Worm (Caenorhabditis elegans) whole organism, L1 larva: ENCODE data around the gene ZK177.11.

Source experiments
- C04F5.9 ChIP-seq: sonication (generic microtip); optimal IDR thresholded peaks from 2 replicates; lab custom pipeline; 2016; ENCODE audit warnings: missing genetic modification characterization, missing compliant biosample characterization
- C16A3.4 ChIP-seq: fragments of 150-350 bp; optimal IDR thresholded peaks from 2 replicates; lab custom pipeline; 2014; ENCODE audit warnings: missing biosample characterization, missing genetic modification characterization
- F16B12.6 ChIP-seq: fragments of 150-350 bp; optimal IDR thresholded peaks from 2 replicates; lab custom pipeline; 2014; ENCODE audit warnings: missing biosample characterization, missing genetic modification characterization
- alr-1 ChIP-seq: fragments of 200-800 bp; sonication (Bioruptor generic); optimal IDR thresholded peaks from 2 replicates; lab custom pipeline; 2018; ENCODE audit warnings: borderline replicate concordance, mild to moderate bottlenecking, missing genetic modification characterization, missing compliant biosample characterization
- aly-2 ChIP-seq: fragments of 150-350 bp; optimal IDR thresholded peaks from 2 replicates; lab custom pipeline; 2014; ENCODE audit warnings: missing biosample characterization, missing genetic modification characterization
- ama-1 ChIP-seq: fragments of 150-350 bp; optimal IDR thresholded peaks from 2 replicates; lab custom pipeline; 2014
- blmp-1 ChIP-seq: fragments of 150-350 bp; optimal IDR thresholded peaks from 2 replicates; lab custom pipeline; 2014; ENCODE audit warnings: missing biosample characterization, missing genetic modification characterization
- ceh-82 ChIP-seq, 3 experiments: fragments of 150-350 bp in 1 of 3; sonication (generic microtip) in 2 of 3; optimal IDR thresholded peaks; 2 replicates each; lab custom pipeline; 2014 to 2017; ENCODE audit warnings: missing biosample characterization in 3 of 3, missing genetic modification characterization in 3 of 3
- efl-1 ChIP-seq, 4 experiments: fragments of 150-350 bp; optimal IDR thresholded peaks in 3 of 4; peaks in 1 of 4; 1 replicate in 1 of 4; 2 replicates in 3 of 4; lab custom pipeline; 2014; ENCODE audit warnings: missing biosample characterization in 2 of 4, missing genetic modification characterization in 2 of 4, missing genetic modification reagents in 2 of 4
- egl-13 ChIP-seq: sonication (generic microtip); optimal IDR thresholded peaks from 2 replicates; lab custom pipeline; 2016; ENCODE audit warnings: missing genotype, missing genetic modification reagents, missing genetic modification characterization, missing compliant biosample characterization
- elt-2 ChIP-seq: sonication (generic microtip); optimal IDR thresholded peaks from 2 replicates; lab custom pipeline; 2016; ENCODE audit warnings: missing genetic modification characterization, mild to moderate bottlenecking, inconsistent platforms, missing compliant biosample characterization, missing genetic modification reagents
- elt-3 ChIP-seq, 6 experiments: fragments of 150-350 bp in 1 of 6; sonication (generic microtip); optimal IDR thresholded peaks; 2 replicates each; lab custom pipeline; 2017 to 2018; ENCODE audit warnings: missing biosample characterization in 6 of 6, missing genetic modification characterization in 6 of 6, inconsistent platforms in 1 of 6
- ets-5 ChIP-seq: fragments of 200-800 bp; sonication (Bioruptor generic); IDR thresholded peaks from 2 replicates; pipeline ENCODE4 v1.3.6; 2022; ENCODE audit warnings: missing genetic modification characterization, missing compliant biosample characterization
- fkh-4 ChIP-seq: sonication (generic microtip); optimal IDR thresholded peaks from 2 replicates; lab custom pipeline; 2016; ENCODE audit warnings: missing compliant biosample characterization, missing genetic modification characterization, borderline replicate concordance
- grh-1 ChIP-seq: fragments of 200-800 bp; sonication (Bioruptor generic); IDR thresholded peaks from 2 replicates; pipeline ENCODE4 v1.3.6; 2022; ENCODE audit warnings: missing genetic modification reagents, missing genetic modification characterization, missing compliant biosample characterization
- hpl-2 ChIP-seq: fragments of 150-350 bp; optimal IDR thresholded peaks from 2 replicates; lab custom pipeline; 2014; ENCODE audit warnings: missing biosample characterization, missing genetic modification reagents, missing genetic modification characterization
- isw-1 ChIP-seq: fragments of 200-800 bp; sonication (Bioruptor generic); IDR thresholded peaks from 2 replicates; pipeline ENCODE4 v1.3.6; 2022; ENCODE audit warnings: missing genetic modification characterization, missing compliant biosample characterization
- lin-14 ChIP-seq: fragments of 200-800 bp; sonication (Bioruptor generic); optimal IDR thresholded peaks from 2 replicates; lab custom pipeline; 2018; ENCODE audit warnings: mild to moderate bottlenecking, missing genetic modification characterization, moderate library complexity, missing compliant biosample characterization
- lin-35 ChIP-seq, 2 experiments: fragments of 150-350 bp; optimal IDR thresholded peaks; 2 replicates each; lab custom pipeline; 2014; ENCODE audit warnings: missing biosample characterization in 2 of 2, missing genetic modification characterization in 2 of 2, missing genetic modification reagents in 2 of 2
- lin-39 ChIP-seq: fragments of 150-350 bp; optimal IDR thresholded peaks from 2 replicates; lab custom pipeline; 2014; ENCODE audit warnings: missing biosample characterization, missing genetic modification reagents, missing genetic modification characterization
- lir-3 ChIP-seq: sonication (generic microtip); optimal IDR thresholded peaks from 2 replicates; lab custom pipeline; 2016; ENCODE audit warnings: mild to moderate bottlenecking, missing genetic modification characterization, moderate library complexity, missing compliant biosample characterization; ENCODE audit not compliant: poor library complexity
- lsy-2 ChIP-seq, 2 experiments: fragments of 150-350 bp; optimal IDR thresholded peaks; 2 replicates each; lab custom pipeline; 2014; ENCODE audit warnings: missing biosample characterization in 2 of 2, missing genetic modification characterization in 2 of 2
- mab-9 ChIP-seq: fragments of 200-800 bp; sonication (Bioruptor generic); IDR thresholded peaks from 2 replicates; pipeline ENCODE4 v1.3.6; 2022; ENCODE audit warnings: missing genetic modification reagents, missing genetic modification characterization, missing compliant biosample characterization
- mef-2 ChIP-seq: fragments of 150-350 bp; optimal IDR thresholded peaks from 2 replicates; lab custom pipeline; 2014; ENCODE audit warnings: missing biosample characterization, missing genetic modification characterization
- mep-1 ChIP-seq: fragments of 150-350 bp; optimal IDR thresholded peaks from 2 replicates; lab custom pipeline; 2014; ENCODE audit warnings: missing biosample characterization, missing genetic modification characterization
- nhr-20 ChIP-seq: sonication (generic microtip); optimal IDR thresholded peaks from 2 replicates; lab custom pipeline; 2016; ENCODE audit warnings: mild to moderate bottlenecking, missing genetic modification characterization, missing compliant biosample characterization
- nhr-47 ChIP-seq: sonication (generic microtip); optimal IDR thresholded peaks from 2 replicates; lab custom pipeline; 2016; ENCODE audit warnings: mild to moderate bottlenecking, missing genetic modification characterization, moderate library complexity, missing compliant biosample characterization
- nhr-90 ChIP-seq: sonication (generic microtip); optimal IDR thresholded peaks from 2 replicates; lab custom pipeline; 2016; ENCODE audit warnings: mild to moderate bottlenecking, missing genetic modification characterization, missing compliant biosample characterization; ENCODE audit not compliant: poor library complexity
- pax-3 ChIP-seq: fragments of 200-800 bp; sonication (Bioruptor generic); optimal IDR thresholded peaks from 2 replicates; lab custom pipeline; 2018; ENCODE audit warnings: mild to moderate bottlenecking, missing genetic modification characterization, moderate library complexity, missing compliant biosample characterization
- pqm-1 ChIP-seq: sonication (generic microtip); optimal IDR thresholded peaks from 3 replicates; lab custom pipeline; 2017; ENCODE audit warnings: missing biosample characterization, missing genetic modification characterization
- skn-1 ChIP-seq: fragments of 150-350 bp; optimal IDR thresholded peaks from 2 replicates; lab custom pipeline; 2014; ENCODE audit warnings: missing biosample characterization, missing genetic modification characterization
- snpc-4 ChIP-seq: fragments of 150-350 bp; optimal IDR thresholded peaks from 2 replicates; lab custom pipeline; 2014; ENCODE audit warnings: missing biosample characterization, missing genetic modification characterization
- sox-4 ChIP-seq: sonication (generic microtip); optimal IDR thresholded peaks from 2 replicates; lab custom pipeline; 2016; ENCODE audit warnings: missing genetic modification characterization, missing compliant biosample characterization
- swsn-7 ChIP-seq: sonication (generic microtip); optimal IDR thresholded peaks from 2 replicates; lab custom pipeline; 2016; ENCODE audit warnings: missing genetic modification characterization, missing compliant biosample characterization
- tbx-2 ChIP-seq: sonication (generic microtip); optimal IDR thresholded peaks from 2 replicates; lab custom pipeline; 2016; ENCODE audit warnings: missing genetic modification characterization, missing compliant biosample characterization
- tlp-1 ChIP-seq: fragments of 150-350 bp; optimal IDR thresholded peaks from 2 replicates; lab custom pipeline; 2014; ENCODE audit warnings: missing biosample characterization, missing genetic modification characterization
- unc-130 ChIP-seq: fragments of 150-350 bp; optimal IDR thresholded peaks from 2 replicates; lab custom pipeline; 2017; ENCODE audit warnings: missing biosample characterization, missing genetic modification characterization, inconsistent platforms
- unc-98 ChIP-seq: fragments of 200-800 bp; sonication (Bioruptor generic); IDR thresholded peaks from 2 replicates; pipeline ENCODE4 v1.3.6; 2022; ENCODE audit warnings: missing genetic modification characterization, missing compliant biosample characterization
- zag-1 ChIP-seq: fragments of 150-350 bp; optimal IDR thresholded peaks from 2 replicates; lab custom pipeline; 2014; ENCODE audit warnings: missing biosample characterization, missing genetic modification characterization
- ztf-4 ChIP-seq: fragments of 150-350 bp; optimal IDR thresholded peaks from 2 replicates; lab custom pipeline; 2014; ENCODE audit warnings: missing biosample characterization, missing genetic modification characterization

The ZK177.11 gene

ce11 chrII:5514846-5515245 is 7.9 kb upstream of the ZK177.11 start, which contains the start of gene sahd-1:
Gene sahd-1 (minus strand): TSS chrII:5514945.
- TF ChIP-seq elt-2 (tag; lab: Kevin White, UChicago) = peak; percentile 53
- TF ChIP-seq ets-5 = no peak
- TF ChIP-seq, all 84 proteins: peak for 1

DNA sequence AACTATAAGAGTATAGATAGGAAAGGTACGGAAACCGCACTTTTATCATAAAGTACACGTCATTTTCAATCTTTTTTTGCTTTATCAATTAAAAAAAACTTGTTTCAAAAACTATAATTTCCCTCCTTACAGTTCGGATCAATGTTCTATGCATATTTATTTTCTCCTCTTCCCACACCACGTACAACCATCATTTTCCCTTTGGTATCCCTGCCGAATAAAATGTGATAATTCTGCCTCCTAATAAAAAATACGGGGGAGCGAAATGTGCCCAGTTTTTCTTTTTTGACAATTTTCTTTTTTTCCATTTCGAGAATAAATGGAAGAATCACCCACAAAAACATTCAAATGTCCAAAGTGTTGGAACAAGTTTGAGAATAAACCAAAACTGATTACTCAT is 7.2 kb upstream of the ZK177.11 start, which contains the start of gene ZK177.3:
TSS of gene ZK177.3 (plus strand) at position 301 of the 400 bp plus-strand sequence.
- TF ChIP-seq unc-130 (no peak), efl-1 (optimal IDR thresholded peaks at IDR 0.05; lab: Kevin White, UChicago) (no peak), efl-1 (GFP tag; optimal IDR thresholded peaks at IDR 0.05 in 1 of 2; lab: Kevin White, UChicago) (peak in 1 of 2 experiments; percentile 47), elt-3 (tag; optimal IDR thresholded peaks at IDR 0.05; lab: Kevin White, UChicago) (no peak), sox-4 (tag; lab: Kevin White, UChicago) (no peak), ceh-82 (tag; optimal IDR thresholded peaks at IDR 0.05; lab: Kevin White, UChicago) (no peak), hpl-2 (GFP tag; lab: Kevin White, UChicago) (no peak), aly-2 (tag; lab: Kevin White, UChicago) (no peak), C16A3.4 (tag; lab: Kevin White, UChicago) (no peak), lin-39 (tag; lab: Kevin White, UChicago) (no peak), egl-13 (tag; lab: Kevin White, UChicago) (no peak), mef-2 (tag; lab: Kevin White, UChicago) (no peak), ztf-4 (no peak), elt-2 (tag; lab: Kevin White, UChicago) (peak; percentile 34), alr-1 (no peak)

- TF ChIP-seq alr-1 = no peak
- TF ChIP-seq mef-2 (tag; lab: Kevin White, UChicago) = no peak
- no peak for TF ChIP-seq isw-1 (GFP tag; lab: Robert Waterston, UW)
- TF ChIP-seq swsn-7 (tag; lab: Kevin White, UChicago) = no peak
- TF ChIP-seq mab-9 (GFP tag; lab: Robert Waterston, UW) = no peak
- TF ChIP-seq nhr-90 (tag; lab: Kevin White, UChicago) = no peak
- TF ChIP-seq nhr-20 (tag; lab: Kevin White, UChicago) = no peak
- no peak for TF ChIP-seq ama-1 (lab: Kevin White, UChicago)
- no peak for TF ChIP-seq pqm-1 (tag; lab: Kevin White, UChicago)
These were observed 5.1 kb upstream of the ZK177.11 start, which contains the start of gene ZK177.9 for ce11 chrII:5517643-5518042. Gene ZK177.9 (minus strand): TSS chrII:5517743.

ce11 chrII:5518055-5518454 is 4.7 kb upstream of the ZK177.11 start:
- TF ChIP-seq elt-2 (tag; lab: Kevin White, UChicago) (no peak), snpc-4 (tag; lab: Kevin White, UChicago) (no peak), skn-1 (tag; lab: Kevin White, UChicago) (no peak), unc-98 (no peak), ama-1 (lab: Kevin White, UChicago) (no peak), fkh-4 (tag; lab: Kevin White, UChicago) (no peak), nhr-47 (no peak), mef-2 (tag; lab: Kevin White, UChicago) (no peak), mep-1 (tag; lab: Kevin White, UChicago) (no peak), F16B12.6 (tag; lab: Kevin White, UChicago) (no peak), blmp-1 (tag; lab: Kevin White, UChicago) (no peak), grh-1 (GFP tag; lab: Robert Waterston, UW) (no peak), nhr-20 (tag; lab: Kevin White, UChicago) (no peak), egl-13 (tag; lab: Kevin White, UChicago) (no peak), elt-3 (tag; optimal IDR thresholded peaks at IDR 0.05; lab: Kevin White, UChicago) (no peak), lir-3 (no peak), lin-39 (tag; lab: Kevin White, UChicago) (no peak), lin-35 (GFP tag; optimal IDR thresholded peaks at IDR 0.05; lab: Kevin White, UChicago) (no peak)

- TF ChIP-seq lsy-2 (tag; optimal IDR thresholded peaks at IDR 0.05; lab: Kevin White, UChicago) = no peak
- no peak for TF ChIP-seq C04F5.9 (tag; lab: Kevin White, UChicago)
- TF ChIP-seq unc-98 = no peak
- TF ChIP-seq lin-14 (GFP tag; lab: Kevin White, UChicago) = no peak
- no peak for TF ChIP-seq pax-3
- no peak for TF ChIP-seq tbx-2 (tag; lab: Kevin White, UChicago)
- TF ChIP-seq zag-1 (tag; lab: Kevin White, UChicago) = no peak
- no peak for TF ChIP-seq tlp-1 (tag; lab: Kevin White, UChicago)
- no peak for TF ChIP-seq C16A3.4 (tag; lab: Kevin White, UChicago)
These were observed 3.8 kb upstream of the ZK177.11 start, which contains the start of gene ZK177.2 for ce11 chrII:5518910-5519309. Gene ZK177.2 (plus strand): TSS chrII:5519210.
